Worm (Caenorhabditis elegans) whole organism, L3 larva: Measurements from ENCODE around the gene lgc-15.

ENCODE experiments used
- ceh-16 ChIP-seq: sonication (generic microtip); optimal IDR thresholded peaks from 2 replicates; lab custom pipeline; 2017; ENCODE audit warnings: missing biosample characterization, missing genetic modification characterization
- egl-27 ChIP-seq: sonication (generic microtip); optimal IDR thresholded peaks from 4 replicates; lab custom pipeline; 2017; ENCODE audit warnings: missing biosample characterization, missing genetic modification reagents, missing genetic modification characterization
- fos-1 ChIP-seq: fragments of 150-350 bp; optimal IDR thresholded peaks from 2 replicates; lab custom pipeline; 2014; ENCODE audit warnings: missing biosample characterization, missing genetic modification characterization
- jun-1 ChIP-seq: fragments of 150-350 bp; optimal IDR thresholded peaks from 2 replicates; lab custom pipeline; 2014; ENCODE audit warnings: missing biosample characterization, missing genetic modification reagents, missing genetic modification characterization
- nhr-12 ChIP-seq: fragments of 150-350 bp; optimal IDR thresholded peaks from 2 replicates; lab custom pipeline; 2014; ENCODE audit warnings: missing biosample characterization, missing genetic modification characterization
- pqm-1 ChIP-seq: fragments of 150-350 bp; optimal IDR thresholded peaks from 2 replicates; lab custom pipeline; 2017; ENCODE audit warnings: missing biosample characterization, missing genetic modification characterization, inconsistent platforms
- sea-2 ChIP-seq: fragments of 150-350 bp; sonication (generic microtip); optimal IDR thresholded peaks from 4 replicates; lab custom pipeline; 2014; ENCODE audit warnings: missing biosample characterization, missing genetic modification reagents, missing genetic modification characterization
- snpc-4 ChIP-seq: fragments of 150-350 bp; optimal IDR thresholded peaks from 2 replicates; lab custom pipeline; 2014; ENCODE audit warnings: missing biosample characterization, missing genetic modification characterization
- ztf-11 ChIP-seq: fragments of 150-350 bp; optimal IDR thresholded peaks from 2 replicates; lab custom pipeline; 2014; ENCODE audit warnings: missing biosample characterization, missing genetic modification characterization

DNA sequence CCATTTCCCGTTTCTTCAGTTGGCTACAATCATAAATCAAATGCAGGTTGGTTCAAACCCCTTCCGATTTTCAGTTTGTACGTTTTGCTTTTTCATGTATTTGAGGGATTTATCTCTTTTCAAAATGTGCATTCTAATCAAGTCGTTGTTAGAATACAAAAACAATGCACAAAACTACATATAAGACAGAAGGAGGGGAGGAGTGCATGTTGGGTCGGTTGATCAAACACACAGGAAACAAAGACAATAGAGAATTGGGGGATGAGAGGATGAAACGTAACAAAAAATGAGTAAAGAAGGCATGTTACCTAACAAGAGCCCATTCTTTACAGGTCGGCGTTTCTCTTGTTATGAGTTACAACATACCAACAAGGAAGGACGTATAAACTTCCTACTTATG is 16.1 kb upstream of the lgc-15 start:
- TF ChIP-seq jun-1 (no peak), snpc-4 (tag; lab: Kevin White, UChicago) (no peak), sea-2 (no peak), fos-1 (no peak), egl-27 (no peak), nhr-12 (tag; lab: Kevin White, UChicago) (no peak), ceh-16 (no peak), pqm-1 (no peak), ztf-11 (tag; lab: Kevin White, UChicago) (no peak)
